Worm (Caenorhabditis elegans): ENCODE measurements around the gene srw-86.

ce11 chrV:19402855-19403254 is 2.3 kb upstream of the srw-86 start, which contains the start of gene C25F9.12:
- no peak for TF ChIP-seq lin-13 (GFP tag; optimal IDR thresholded peaks at IDR 0.05)
- no peak for TF ChIP-seq ces-1 (GFP tag; optimal IDR thresholded peaks at IDR 0.05)
- TF ChIP-seq ztf-11 (tag; optimal IDR thresholded peaks at IDR 0.05), result no peak
- no peak for TF ChIP-seq ets-5 (GFP tag; IDR thresholded peaks at IDR 0.05)
- no peak for TF ChIP-seq nhr-90 (tag; optimal IDR thresholded peaks at IDR 0.05; ENCODE audit: poor library complexity)
